Worm (Caenorhabditis elegans) whole organism, L2 larva: Measurements from ENCODE around the gene fbxb-11.
A peak's percentile ranks its signal among the peaks of the same experiment; 100 is the strongest.

Experiments
- C34F6.9 ChIP-seq: fragments of 150-350 bp; optimal IDR thresholded peaks from 2 replicates; lab custom pipeline; 2014; ENCODE audit warnings: missing biosample characterization, missing genetic modification characterization
- F13H6.1 ChIP-seq: sonication (generic microtip); optimal IDR thresholded peaks from 2 replicates; lab custom pipeline; 2016; ENCODE audit warnings: missing genetic modification characterization, missing compliant biosample characterization
- Y55F3AM.14 ChIP-seq: fragments of 200-800 bp; sonication (Bioruptor generic); optimal IDR thresholded peaks from 2 replicates; lab custom pipeline; 2018; ENCODE audit warnings: mild to moderate bottlenecking, missing genetic modification characterization, missing compliant biosample characterization
- ZK546.5 ChIP-seq: sonication (generic microtip); optimal IDR thresholded peaks from 2 replicates; lab custom pipeline; 2017; ENCODE audit warnings: missing biosample characterization, missing genetic modification characterization
- aly-2 ChIP-seq: fragments of 150-350 bp; optimal IDR thresholded peaks from 2 replicates; lab custom pipeline; 2014; ENCODE audit warnings: missing biosample characterization, missing genetic modification characterization
- ama-1 ChIP-seq: fragments of 150-350 bp; optimal IDR thresholded peaks from 2 replicates; lab custom pipeline; 2018; ENCODE audit warnings: inconsistent platforms
- blmp-1 ChIP-seq: sonication (generic microtip); optimal IDR thresholded peaks from 2 replicates; lab custom pipeline; 2017; ENCODE audit warnings: missing genetic modification characterization, mild to moderate bottlenecking, missing compliant biosample characterization, antibody characterized with exemption, moderate library complexity; ENCODE audit not compliant: insufficient read depth
- ceh-82 ChIP-seq: fragments of 150-350 bp; optimal IDR thresholded peaks from 2 replicates; lab custom pipeline; 2014; ENCODE audit warnings: missing biosample characterization, missing genetic modification characterization
- crh-2 ChIP-seq: sonication (generic microtip); optimal IDR thresholded peaks from 2 replicates; lab custom pipeline; 2017; ENCODE audit warnings: missing biosample characterization, missing genetic modification characterization
- dmd-4 ChIP-seq: sonication (generic microtip); optimal IDR thresholded peaks from 2 replicates; lab custom pipeline; 2017; ENCODE audit warnings: missing biosample characterization, missing genetic modification characterization
- egl-27 ChIP-seq: sonication (generic microtip); optimal IDR thresholded peaks from 3 replicates; lab custom pipeline; 2017; ENCODE audit warnings: missing biosample characterization, missing genetic modification reagents, missing genetic modification characterization
- elt-1 ChIP-seq: fragments of 150-350 bp; optimal IDR thresholded peaks from 2 replicates; lab custom pipeline; 2014; ENCODE audit warnings: missing biosample characterization, missing genetic modification characterization
- elt-3 ChIP-seq: sonication (generic microtip); optimal IDR thresholded peaks from 2 replicates; lab custom pipeline; 2017; ENCODE audit warnings: missing biosample characterization, missing genetic modification characterization
- fos-1 ChIP-seq: fragments of 150-350 bp; optimal IDR thresholded peaks from 2 replicates; lab custom pipeline; 2014; ENCODE audit warnings: missing biosample characterization, missing genetic modification characterization
- gmeb-1 ChIP-seq: fragments of 150-350 bp; optimal IDR thresholded peaks from 2 replicates; lab custom pipeline; 2014; ENCODE audit warnings: missing biosample characterization, missing genetic modification characterization
- lsy-2 ChIP-seq, 2 experiments: fragments of 150-350 bp in 1 of 2; sonication (generic microtip) in 1 of 2; optimal IDR thresholded peaks; 2 replicates each; lab custom pipeline; 2014 to 2017; ENCODE audit warnings: missing biosample characterization in 2 of 2, missing genetic modification characterization in 2 of 2
- mab-5 ChIP-seq: fragments of 150-350 bp; optimal IDR thresholded peaks from 2 replicates; lab custom pipeline; 2014; ENCODE audit warnings: missing biosample characterization, missing genetic modification characterization
- mbf-1 ChIP-seq: sonication (generic microtip); optimal IDR thresholded peaks from 2 replicates; lab custom pipeline; 2017; ENCODE audit warnings: missing biosample characterization, missing genetic modification characterization
- nhr-10 ChIP-seq: sonication (generic microtip); optimal IDR thresholded peaks from 2 replicates; lab custom pipeline; 2017; ENCODE audit warnings: missing biosample characterization, missing genetic modification characterization
- nhr-12 ChIP-seq: fragments of 150-350 bp; optimal IDR thresholded peaks from 2 replicates; lab custom pipeline; 2014; ENCODE audit warnings: missing biosample characterization, missing genetic modification characterization
- nhr-129 ChIP-seq: fragments of 150-350 bp; optimal IDR thresholded peaks from 2 replicates; lab custom pipeline; 2014; ENCODE audit warnings: missing biosample characterization, missing genetic modification characterization
- nhr-21 ChIP-seq: fragments of 150-350 bp; optimal IDR thresholded peaks from 2 replicates; lab custom pipeline; 2014; ENCODE audit warnings: missing biosample characterization, missing genetic modification characterization
- nhr-23 ChIP-seq: fragments of 150-350 bp; optimal IDR thresholded peaks from 2 replicates; lab custom pipeline; 2014; ENCODE audit warnings: missing biosample characterization, missing genetic modification reagents, missing genetic modification characterization
- nhr-237 ChIP-seq: fragments of 150-350 bp; optimal IDR thresholded peaks from 2 replicates; lab custom pipeline; 2014; ENCODE audit warnings: missing biosample characterization, missing genetic modification characterization
- nhr-25 ChIP-seq: fragments of 150-350 bp; sonication (generic microtip); optimal IDR thresholded peaks from 3 replicates; lab custom pipeline; 2014; ENCODE audit warnings: missing biosample characterization, missing genetic modification characterization
- nhr-6 ChIP-seq: fragments of 150-350 bp; optimal IDR thresholded peaks from 2 replicates; lab custom pipeline; 2014; ENCODE audit warnings: missing biosample characterization, missing genetic modification characterization
- peb-1 ChIP-seq: fragments of 150-350 bp; optimal IDR thresholded peaks from 2 replicates; lab custom pipeline; 2014; ENCODE audit warnings: missing biosample characterization, missing genetic modification characterization
- sem-4 ChIP-seq: fragments of 150-350 bp; optimal IDR thresholded peaks from 2 replicates; lab custom pipeline; 2014; ENCODE audit warnings: missing biosample characterization, missing genetic modification reagents, missing genetic modification characterization
- skn-1 ChIP-seq: sonication (generic microtip); optimal IDR thresholded peaks from 2 replicates; lab custom pipeline; 2017; ENCODE audit warnings: missing biosample characterization, missing genetic modification characterization
- sma-3 ChIP-seq: sonication (generic microtip); optimal IDR thresholded peaks from 2 replicates; lab custom pipeline; 2016; ENCODE audit warnings: missing genetic modification reagents, missing genetic modification characterization, missing compliant biosample characterization
- sma-9 ChIP-seq, 2 experiments: fragments of 150-350 bp in 1 of 2; sonication (generic microtip) in 1 of 2; optimal IDR thresholded peaks; 2 replicates each; lab custom pipeline; 2014 to 2016; ENCODE audit warnings: missing genetic modification characterization in 2 of 2, mild to moderate bottlenecking in 1 of 2, missing biosample characterization in 1 of 2, missing compliant biosample characterization in 1 of 2, missing genetic modification reagents in 1 of 2, moderate library complexity in 1 of 2
- snpc-4 ChIP-seq: fragments of 150-350 bp; optimal IDR thresholded peaks from 2 replicates; lab custom pipeline; 2014; ENCODE audit warnings: missing biosample characterization, missing genetic modification characterization
- unc-39 ChIP-seq: fragments of 150-350 bp; optimal IDR thresholded peaks from 2 replicates; lab custom pipeline; 2014; ENCODE audit warnings: missing biosample characterization, missing genetic modification characterization
- unc-62 ChIP-seq: fragments of 150-350 bp; optimal IDR thresholded peaks from 2 replicates; lab custom pipeline; 2014; ENCODE audit warnings: missing biosample characterization, missing genetic modification reagents, missing genetic modification characterization
- zag-1 ChIP-seq: fragments of 150-350 bp; optimal IDR thresholded peaks from 2 replicates; lab custom pipeline; 2014; ENCODE audit warnings: missing biosample characterization, missing genetic modification characterization
- ztf-4 ChIP-seq: fragments of 150-350 bp; optimal IDR thresholded peaks from 2 replicates; lab custom pipeline; 2014; ENCODE audit warnings: missing biosample characterization, missing genetic modification characterization

fbxb-11 gene

ce11 chrII:1724314-1724713 is at the start of gene fbxb-11:
fbxb-11 (plus strand) TSS chrII:1724614.
- TF ChIP-seq nhr-10 (tag; lab: Kevin White, UChicago) (no peak), nhr-12 (tag; lab: Kevin White, UChicago) (no peak), ZK546.5 (tag; lab: Kevin White, UChicago) (no peak), dmd-4 (tag; lab: Kevin White, UChicago) (no peak), ceh-82 (tag; lab: Kevin White, UChicago) (no peak), nhr-6 (no peak), nhr-21 (no peak), nhr-129 (tag; lab: Kevin White, UChicago) (no peak), aly-2 (tag; lab: Kevin White, UChicago) (no peak), blmp-1 (no peak)

ce11 chrII:1676088-1676487 is 48.3 kb upstream of the fbxb-11 start, which contains the start of gene fbxb-17:
fbxb-17 (plus strand) TSS chrII:1676388.
- TF ChIP-seq nhr-23 (tag; lab: Kevin White, UChicago) (peak; percentile 1), egl-27 (tag; lab: Kevin White, UChicago) (no peak)
- TF ChIP-seq, all 48 proteins: peak for 1

ce11 chrII:1679081-1679480 is 45.3 kb upstream of the fbxb-11 start, which contains the start of gene irld-36:
irld-36 (plus strand) TSS chrII:1679381.
- no peak for TF ChIP-seq crh-2 (tag; lab: Kevin White, UChicago)
- TF ChIP-seq nhr-12 (tag; lab: Kevin White, UChicago) = no peak
- TF ChIP-seq nhr-10 (tag; lab: Kevin White, UChicago) = no peak
- TF ChIP-seq gmeb-1 (tag; lab: Kevin White, UChicago) = no peak
- TF ChIP-seq peb-1 (tag; lab: Kevin White, UChicago) = no peak
- TF ChIP-seq blmp-1 = no peak
- no peak for TF ChIP-seq unc-39
- no peak for TF ChIP-seq mab-5 (tag; lab: Kevin White, UChicago)
- TF ChIP-seq zag-1 (tag; lab: Kevin White, UChicago) = no peak
- TF ChIP-seq nhr-6 = no peak

ce11 chrII:1682218-1682617 is 42.2 kb upstream of the fbxb-11 start, which contains the start of gene fbxb-26:
fbxb-26 (plus strand) TSS chrII:1682518.
- TF ChIP-seq snpc-4 (tag; lab: Kevin White, UChicago) = no peak
- TF ChIP-seq ZK546.5 (tag; lab: Kevin White, UChicago) = no peak
- no peak for TF ChIP-seq nhr-25
- TF ChIP-seq fos-1 (tag; lab: Kevin White, UChicago) = no peak
- TF ChIP-seq nhr-12 (tag; lab: Kevin White, UChicago) = no peak
- no peak for TF ChIP-seq peb-1 (tag; lab: Kevin White, UChicago)
- TF ChIP-seq Y55F3AM.14 (GFP tag; lab: Kevin White, UChicago) = no peak
- TF ChIP-seq gmeb-1 (tag; lab: Kevin White, UChicago) = no peak
- TF ChIP-seq F13H6.1 (tag; lab: Kevin White, UChicago) = no peak

- TF ChIP-seq unc-62 (no peak), ztf-4 (tag; lab: Kevin White, UChicago) (no peak), F13H6.1 (tag; lab: Kevin White, UChicago) (no peak), sem-4 (tag; lab: Kevin White, UChicago) (no peak), nhr-25 (no peak), fos-1 (tag; lab: Kevin White, UChicago) (no peak), zag-1 (tag; lab: Kevin White, UChicago) (no peak), nhr-10 (tag; lab: Kevin White, UChicago) (no peak), C34F6.9 (tag; lab: Kevin White, UChicago) (no peak), mab-5 (tag; lab: Kevin White, UChicago) (no peak), ama-1 (lab: Kevin White, UChicago) (no peak), nhr-6 (no peak), lsy-2 (tag; optimal IDR thresholded peaks at IDR 0.05; lab: Kevin White, UChicago) (no peak), nhr-21 (no peak)
Measured at ce11 chrII:1683742-1684141, 40.7 kb upstream of the fbxb-11 start, which contains the start of gene fbxb-25. fbxb-25 (plus strand) TSS chrII:1684042.

ce11 chrII:1688813-1689212 is 35.6 kb upstream of the fbxb-11 start, which contains the start of the genes fbxb-18 and fbxb-19:
fbxb-18 (minus strand) TSS chrII:1688913.
fbxb-19 (minus strand) TSS chrII:1689181.
- TF ChIP-seq nhr-12 (tag; lab: Kevin White, UChicago) (no peak), elt-3 (tag; lab: Kevin White, UChicago) (no peak), nhr-21 (no peak), nhr-10 (tag; lab: Kevin White, UChicago) (no peak), nhr-25 (no peak), sem-4 (tag; lab: Kevin White, UChicago) (no peak), unc-62 (no peak), nhr-23 (tag; lab: Kevin White, UChicago) (no peak), nhr-6 (no peak), skn-1 (tag; lab: Kevin White, UChicago) (no peak), ama-1 (lab: Kevin White, UChicago) (no peak), egl-27 (tag; lab: Kevin White, UChicago) (no peak), sma-9 (GFP tag; optimal IDR thresholded peaks at IDR 0.05; lab: Kevin White, UChicago) (no peak), sma-9 (tag; optimal IDR thresholded peaks at IDR 0.05; lab: Kevin White, UChicago) (no peak), aly-2 (tag; lab: Kevin White, UChicago) (no peak), nhr-237 (tag; lab: Kevin White, UChicago) (no peak), sma-3 (GFP tag; lab: Kevin White, UChicago) (no peak), zag-1 (tag; lab: Kevin White, UChicago) (no peak), mbf-1 (tag; lab: Kevin White, UChicago) (no peak), elt-1 (no peak)
